Fruit fly (Drosophila melanogaster) whole organism, embryonic: ENCODE measurements around the gene Ppt2.

Source experiments
- Antp ChIP-seq: fragments of 200-800 bp; sonication (Bioruptor generic); optimal IDR thresholded peaks from 3 replicates; lab custom pipeline; 2016; ENCODE audit warnings: missing biosample characterization, missing genetic modification characterization
- B-H1 ChIP-seq: fragments of 200-800 bp; sonication (Bioruptor generic); IDR thresholded peaks from 3 replicates; pipeline ENCODE4 v1.3.6; 2022; ENCODE audit warnings: missing biosample characterization, missing genetic modification characterization
- CG11247 ChIP-seq: fragments of 200-800 bp; sonication (Bioruptor generic); IDR thresholded peaks from 2 replicates; pipeline ENCODE4 v1.3.6; 2022; ENCODE audit warnings: missing biosample characterization, missing genetic modification characterization
- CG12104 ChIP-seq: fragments of 200-800 bp; sonication (Bioruptor generic); optimal IDR thresholded peaks from 3 replicates; lab custom pipeline; 2016; ENCODE audit warnings: missing biosample characterization, missing genetic modification characterization
- CG12391 ChIP-seq: fragments of 200-800 bp; sonication (Bioruptor generic); optimal IDR thresholded peaks from 3 replicates; lab custom pipeline; 2018; ENCODE audit warnings: missing biosample characterization, mild to moderate bottlenecking, missing genetic modification characterization, moderate library complexity
- CG12659 ChIP-seq: fragments of 200-800 bp; sonication (Bioruptor generic); optimal IDR thresholded peaks from 3 replicates; lab custom pipeline; 2017; ENCODE audit warnings: mild to moderate bottlenecking, missing biosample characterization, missing genetic modification reagents, missing genetic modification characterization
- CG13287 ChIP-seq: fragments of 200-800 bp; sonication (Bioruptor generic); IDR thresholded peaks from 2 replicates; pipeline ENCODE4 v1.3.6; 2022; ENCODE audit warnings: missing biosample characterization, missing genetic modification characterization; ENCODE audit not compliant: partially characterized antibody
- CG13424 ChIP-seq: fragments of 200-800 bp; sonication (Bioruptor generic); optimal IDR thresholded peaks from 2 replicates; lab custom pipeline; 2019; ENCODE audit warnings: missing biosample characterization, mild to moderate bottlenecking, missing genetic modification characterization, moderate library complexity
- CG16815 ChIP-seq: fragments of 200-800 bp; sonication (Bioruptor generic); optimal IDR thresholded peaks from 3 replicates; lab custom pipeline; 2017; ENCODE audit warnings: missing biosample characterization, mild to moderate bottlenecking, missing genetic modification characterization
- CG16863 ChIP-seq: fragments of 200-800 bp; sonication (Bioruptor generic); optimal IDR thresholded peaks from 3 replicates; lab custom pipeline; 2016; ENCODE audit warnings: missing biosample characterization, missing genetic modification characterization
- CG17385 ChIP-seq: fragments of 200-800 bp; sonication (Bioruptor generic); optimal IDR thresholded peaks from 3 replicates; lab custom pipeline; 2018; ENCODE audit warnings: missing biosample characterization, mild to moderate bottlenecking, missing genetic modification characterization
- CG18599 ChIP-seq: fragments of 200-800 bp; sonication (Bioruptor generic); optimal IDR thresholded peaks from 3 replicates; lab custom pipeline; 2017; ENCODE audit warnings: missing biosample characterization, missing genetic modification characterization, mild to moderate bottlenecking, moderate library complexity, missing genetic modification reagents
- CG2120 ChIP-seq: fragments of 200-800 bp; sonication (Bioruptor generic); optimal IDR thresholded peaks from 3 replicates; lab custom pipeline; 2016; ENCODE audit warnings: missing biosample characterization, missing genetic modification characterization
- CG3065 ChIP-seq: fragments of 200-800 bp; sonication (Bioruptor generic); optimal IDR thresholded peaks from 2 replicates; lab custom pipeline; 2016; ENCODE audit warnings: missing biosample characterization, missing genetic modification characterization
- CG31441 ChIP-seq: fragments of 200-800 bp; sonication (Bioruptor generic); IDR thresholded peaks from 2 replicates; pipeline ENCODE4 v1.3.6; 2022; ENCODE audit warnings: missing biosample characterization, missing genetic modification characterization
- CG32772 ChIP-seq: fragments of 200-800 bp; sonication (Bioruptor generic); IDR thresholded peaks from 2 replicates; pipeline ENCODE4 v1.3.6; 2022; ENCODE audit warnings: missing biosample characterization, missing genetic modification characterization
- CG34224 ChIP-seq: fragments of 200-800 bp; sonication (Bioruptor generic); IDR thresholded peaks from 3 replicates; pipeline ENCODE4 v1.3.6; 2022; ENCODE audit warnings: missing biosample characterization, missing genetic modification characterization; ENCODE audit not compliant: partially characterized antibody
- CG5180 ChIP-seq: fragments of 200-800 bp; sonication (Bioruptor generic); optimal IDR thresholded peaks from 3 replicates; lab custom pipeline; 2017; ENCODE audit warnings: missing biosample characterization, missing genetic modification characterization, mild to moderate bottlenecking, moderate library complexity, missing genetic modification reagents
- CG7987 ChIP-seq: fragments of 200-800 bp; sonication (Bioruptor generic); optimal IDR thresholded peaks from 2 replicates; lab custom pipeline; 2018; ENCODE audit warnings: missing biosample characterization, mild to moderate bottlenecking, missing genetic modification characterization, moderate library complexity
- CG8388 ChIP-seq: fragments of 200-800 bp; sonication (Bioruptor generic); optimal IDR thresholded peaks from 2 replicates; lab custom pipeline; 2019; ENCODE audit warnings: missing biosample characterization, mild to moderate bottlenecking, missing genetic modification characterization, moderate library complexity
- CTCF ChIP-seq: fragments of 200-800 bp; sonication (Bioruptor generic); optimal IDR thresholded peaks from 2 replicates; lab custom pipeline; 2017; ENCODE audit warnings: missing biosample characterization, mild to moderate bottlenecking, missing genetic modification characterization, moderate library complexity
- E2f1 ChIP-seq: fragments of 200-800 bp; sonication (Bioruptor generic); IDR thresholded peaks from 2 replicates; pipeline ENCODE4 v1.3.6; 2022; ENCODE audit warnings: missing biosample characterization, missing genetic modification characterization
- Ets97D ChIP-seq: fragments of 200-800 bp; sonication (Bioruptor generic); optimal IDR thresholded peaks from 3 replicates; lab custom pipeline; 2016; ENCODE audit warnings: missing biosample characterization, missing genetic modification characterization
- Hey ChIP-seq: fragments of 200-800 bp; sonication (Bioruptor generic); optimal IDR thresholded peaks from 3 replicates; lab custom pipeline; 2018; ENCODE audit warnings: missing biosample characterization, mild to moderate bottlenecking, missing genetic modification characterization
- HmgD ChIP-seq: fragments of 200-800 bp; sonication (Bioruptor generic); optimal IDR thresholded peaks from 3 replicates; lab custom pipeline; 2016; ENCODE audit warnings: missing biosample characterization, missing genetic modification characterization
- Hr3 ChIP-seq: fragments of 200-800 bp; sonication (Bioruptor generic); optimal IDR thresholded peaks from 3 replicates; lab custom pipeline; 2016; ENCODE audit warnings: missing biosample characterization, missing genetic modification characterization
- Pdp1 ChIP-seq, 2 experiments: fragments of 200-800 bp; sonication (Bioruptor generic); optimal IDR thresholded peaks; 3 replicates each; lab custom pipeline; 2016; ENCODE audit warnings: missing biosample characterization in 2 of 2, missing genetic modification characterization in 2 of 2, mild to moderate bottlenecking in 1 of 2, moderate library complexity in 1 of 2
- abd-A ChIP-seq: fragments of 200-800 bp; sonication (Bioruptor generic); optimal IDR thresholded peaks from 3 replicates; lab custom pipeline; 2019; ENCODE audit warnings: missing biosample characterization, mild to moderate bottlenecking, missing genetic modification characterization, moderate library complexity
- al ChIP-seq: fragments of 200-800 bp; sonication (Bioruptor generic); IDR thresholded peaks from 2 replicates; pipeline ENCODE4 v1.3.6; 2022; ENCODE audit warnings: missing biosample characterization, missing genetic modification characterization
- bab2 ChIP-seq: fragments of 200-800 bp; sonication (Bioruptor generic); optimal IDR thresholded peaks from 2 replicates; lab custom pipeline; 2016; ENCODE audit warnings: missing biosample characterization, missing genetic modification characterization
- bsh ChIP-seq, 2 experiments: fragments of 200-800 bp; sonication (Bioruptor generic); optimal IDR thresholded peaks; 2 replicates each; lab custom pipeline; 2017 to 2018; ENCODE audit warnings: mild to moderate bottlenecking in 2 of 2, missing biosample characterization in 2 of 2, missing genetic modification characterization in 2 of 2, moderate library complexity in 1 of 2
- cg ChIP-seq: fragments of 200-800 bp; sonication (Bioruptor generic); optimal IDR thresholded peaks from 3 replicates; lab custom pipeline; 2019; ENCODE audit warnings: missing biosample characterization, mild to moderate bottlenecking, missing genetic modification characterization, moderate library complexity
- crp ChIP-seq, 2 experiments: fragments of 200-800 bp; sonication (Bioruptor generic); optimal IDR thresholded peaks; 2 replicates in 1 of 2; 3 replicates in 1 of 2; lab custom pipeline; 2017; ENCODE audit warnings: missing biosample characterization in 2 of 2, missing genetic modification characterization in 2 of 2, mild to moderate bottlenecking in 1 of 2, moderate library complexity in 1 of 2
- cwo ChIP-seq: fragments of 200-800 bp; sonication (Bioruptor generic); optimal IDR thresholded peaks from 3 replicates; lab custom pipeline; 2017; ENCODE audit warnings: missing biosample characterization, missing genetic modification characterization, mild to moderate bottlenecking, moderate library complexity, missing genetic modification reagents
- dmrt99B ChIP-seq: fragments of 200-800 bp; sonication (Bioruptor generic); optimal IDR thresholded peaks from 2 replicates; lab custom pipeline; 2018; ENCODE audit warnings: missing biosample characterization, mild to moderate bottlenecking, missing genetic modification characterization, moderate library complexity
- fd102C ChIP-seq: fragments of 200-800 bp; sonication (Bioruptor generic); optimal IDR thresholded peaks from 2 replicates; lab custom pipeline; 2018; ENCODE audit warnings: missing biosample characterization, mild to moderate bottlenecking, missing genetic modification characterization, moderate library complexity
- gem ChIP-seq: fragments of 200-800 bp; sonication (Bioruptor generic); optimal IDR thresholded peaks from 2 replicates; lab custom pipeline; 2019; ENCODE audit warnings: missing biosample characterization, mild to moderate bottlenecking, missing genetic modification characterization, moderate library complexity
- grau ChIP-seq: fragments of 200-800 bp; optimal IDR thresholded peaks from 3 replicates; lab custom pipeline; 2019; ENCODE audit warnings: missing biosample characterization, mild to moderate bottlenecking, missing genetic modification characterization, moderate library complexity
- gsb ChIP-seq: fragments of 200-800 bp; sonication (Bioruptor generic); IDR thresholded peaks from 2 replicates; pipeline ENCODE4 v1.3.6; 2022; ENCODE audit warnings: missing biosample characterization, missing genetic modification characterization
- h ChIP-seq: fragments of >200 bp; optimal IDR thresholded peaks from 2 replicates; lab custom pipeline; 2017
- luna ChIP-seq: fragments of 200-800 bp; sonication (Bioruptor generic); optimal IDR thresholded peaks from 2 replicates; lab custom pipeline; 2016; ENCODE audit warnings: missing biosample characterization, missing genetic modification characterization
- mirr ChIP-seq: fragments of 200-800 bp; sonication (Bioruptor generic); optimal IDR thresholded peaks from 3 replicates; lab custom pipeline; 2018; ENCODE audit warnings: missing biosample characterization, mild to moderate bottlenecking, missing genetic modification characterization
- nerfin-1 ChIP-seq: fragments of 200-800 bp; sonication (Bioruptor generic); optimal IDR thresholded peaks from 3 replicates; lab custom pipeline; 2019; ENCODE audit warnings: missing biosample characterization, mild to moderate bottlenecking, missing genetic modification characterization, moderate library complexity
- org-1 ChIP-seq: fragments of 200-800 bp; sonication (Bioruptor generic); optimal IDR thresholded peaks from 2 replicates; lab custom pipeline; 2017; ENCODE audit warnings: missing biosample characterization, missing genetic modification characterization
- prd ChIP-seq, 3 experiments: fragments of >200 bp in 2 of 3; fragments of 200-800 bp in 1 of 3; sonication (Bioruptor generic) in 1 of 3; optimal IDR thresholded peaks in 2 of 3; IDR thresholded peaks in 1 of 3; 2 replicates in 2 of 3; 3 replicates in 1 of 3; pipeline versions ENCODE4 v1.3.6 to Lab custom; 2017 to 2022; ENCODE audit warnings: missing biosample characterization in 1 of 3, missing genetic modification characterization in 1 of 3
- ro ChIP-seq: fragments of 200-800 bp; sonication (Bioruptor generic); IDR thresholded peaks from 2 replicates; pipeline ENCODE4 v1.3.6; 2022; ENCODE audit warnings: missing biosample characterization, missing genetic modification characterization
- row ChIP-seq: fragments of 200-800 bp; sonication (Bioruptor generic); IDR thresholded peaks from 3 replicates; pipeline ENCODE4 v1.3.6; 2022; ENCODE audit warnings: missing biosample characterization, missing genetic modification characterization
- scrt ChIP-seq: fragments of 200-800 bp; sonication (Bioruptor generic); optimal IDR thresholded peaks from 2 replicates; lab custom pipeline; 2018; ENCODE audit warnings: missing biosample characterization, mild to moderate bottlenecking, missing genetic modification characterization, moderate library complexity
- unpg ChIP-seq: fragments of 200-800 bp; sonication (Bioruptor generic); optimal IDR thresholded peaks from 3 replicates; lab custom pipeline; 2018; ENCODE audit warnings: missing biosample characterization, mild to moderate bottlenecking, missing genetic modification characterization, moderate library complexity
- zf30C ChIP-seq: fragments of 200-800 bp; sonication (Bioruptor generic); optimal IDR thresholded peaks from 3 replicates; lab custom pipeline; 2018; ENCODE audit warnings: missing biosample characterization, mild to moderate bottlenecking, missing genetic modification characterization

Gene Ppt2

DNA sequence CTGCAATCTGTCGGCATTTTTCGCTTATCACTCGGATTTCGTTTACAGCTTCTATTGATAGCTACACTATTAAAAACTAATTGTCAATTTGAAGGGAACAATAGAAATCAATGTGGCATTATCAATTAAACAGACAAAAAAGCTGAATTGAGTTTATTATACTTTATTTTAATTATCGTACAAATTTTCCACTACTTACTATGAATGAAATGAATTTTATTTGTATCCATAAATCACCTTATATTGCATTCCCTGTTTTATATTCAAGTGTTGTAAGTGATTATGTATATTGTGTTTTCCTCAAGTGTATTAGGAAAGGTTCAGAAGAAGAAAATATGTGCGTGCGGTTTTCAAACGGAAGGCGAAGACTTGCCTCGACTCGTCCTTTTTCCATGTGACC is 36.2 kb upstream of the Ppt2 start (continued):
- TF ChIP-seq CG2120 (GFP tag; lab: Kevin White, UChicago) (peak; percentile 26), CTCF (GFP tag; lab: Kevin White, UChicago) (no peak), bsh (GFP tag; optimal IDR thresholded peaks at IDR 0.05; lab: Kevin White, UChicago) (peak in 1 of 2 experiments; percentile 10), CG7987 (GFP tag; lab: Kevin White, UChicago) (no peak), gsb (GFP tag; lab: Robert Waterston, UW) (no peak), gem (tag; lab: Kevin White, UChicago) (peak; percentile 58), CG18599 (GFP tag; lab: Kevin White, UChicago) (peak; percentile 29), CG17385 (GFP tag; lab: Kevin White, UChicago) (no peak), CG31441 (GFP tag; lab: Robert Waterston, UW) (no peak), B-H1 (GFP tag; lab: Robert Waterston, UW) (no peak), dmrt99B (tag; lab: Kevin White, UChicago) (peak; percentile 42), CG8388 (GFP tag; lab: Kevin White, UChicago) (peak; percentile 1), org-1 (GFP tag; lab: Kevin White, UChicago) (peak; percentile 18), al (GFP tag; lab: Robert Waterston, UW) (no peak), CG12391 (peak; percentile 27), row (GFP tag; lab: Robert Waterston, UW) (0 out of 3 replicates have a peak, but pooled peaks have one; percentile 21), grau (tag; lab: Kevin White, UChicago) (peak; percentile 38), CG13424 (tag; lab: Kevin White, UChicago) (peak; percentile 19), unpg (GFP tag; lab: Kevin White, UChicago) (peak; percentile 26), CG32772 (GFP tag; lab: Robert Waterston, UW) (no peak)

dm6 chr2L:11247730-11248129 is 32.4 kb upstream of the Ppt2 start:
- TF ChIP-seq CG5180 (GFP tag; lab: Kevin White, UChicago) = peak; percentile 48
- no peak for TF ChIP-seq bab2 (GFP tag; lab: Kevin White, UChicago)
- TF ChIP-seq crp (GFP tag; optimal IDR thresholded peaks at IDR 0.05; lab: Kevin White, UChicago) = no peak
- peak; percentile 4 for TF ChIP-seq cwo (GFP tag; lab: Kevin White, UChicago)
- no peak for TF ChIP-seq ro
- TF ChIP-seq CG16863 = no peak
- TF ChIP-seq E2f1 (GFP tag; lab: Robert Waterston, UW) = no peak
- no peak for TF ChIP-seq CG34224
- no peak for TF ChIP-seq CG13287
- TF ChIP-seq scrt = peak; percentile 38
- no peak for TF ChIP-seq mirr (GFP tag; lab: Kevin White, UChicago)
- TF ChIP-seq CG16815 (GFP tag; lab: Kevin White, UChicago) = no peak
- no peak for TF ChIP-seq CG11247 (GFP tag; lab: Robert Waterston, UW)
- no peak for TF ChIP-seq luna
- TF ChIP-seq cg (GFP tag; lab: Kevin White, UChicago) = peak; percentile 44
- no peak for TF ChIP-seq CG12104 (GFP tag; lab: Kevin White, UChicago)
- TF ChIP-seq fd102C (GFP tag; lab: Kevin White, UChicago) = no peak
- TF ChIP-seq HmgD = no peak
- TF ChIP-seq zf30C (GFP tag; lab: Kevin White, UChicago) = no peak
- no peak for TF ChIP-seq CG3065 (GFP tag; lab: Kevin White, UChicago)
- TF ChIP-seq CG12659 (GFP tag; lab: Kevin White, UChicago) = no peak
- TF ChIP-seq prd (optimal IDR thresholded peaks at IDR 0.05; lab: Kevin White, UChicago) = no peak
- TF ChIP-seq prd (GFP tag; IDR thresholded peaks at IDR 0.05; lab: Robert Waterston, UW) = no peak
- no peak for TF ChIP-seq Hr3 (GFP tag; lab: Kevin White, UChicago)
- TF ChIP-seq Pdp1 (GFP tag; optimal IDR thresholded peaks at IDR 0.05; lab: Kevin White, UChicago) = peak in 1 of 2 experiments; percentile 4
- peak; percentile 59 for TF ChIP-seq nerfin-1 (tag; lab: Kevin White, UChicago)
- peak; percentile 15 for TF ChIP-seq Hey
- TF ChIP-seq Ets97D (GFP tag; lab: Kevin White, UChicago) = no peak
- TF ChIP-seq h (lab: Kevin White, UChicago) = no peak
- TF ChIP-seq Antp (GFP tag; lab: Kevin White, UChicago) = no peak
- peak; percentile 95 for TF ChIP-seq abd-A (tag; lab: Kevin White, UChicago)
